Fruit fly (Drosophila melanogaster) whole organism: ENCODE measurements around the gene sac.

Experiments
- CG8478 ChIP-seq: fragments of >200 bp; optimal IDR thresholded peaks from 2 replicates; lab custom pipeline; 2018; ENCODE audit warnings: inconsistent platforms
- Dll ChIP-seq: fragments of >200 bp; optimal IDR thresholded peaks from 2 replicates; lab custom pipeline; 2017
- EcR ChIP-seq, 2 experiments: fragments of >200 bp; optimal IDR thresholded peaks; 2 replicates each; lab custom pipeline; 2017; ENCODE audit warnings: missing biosample characterization in 2 of 2, missing genetic modification characterization in 2 of 2, missing genetic modification reagents in 2 of 2
- pan ChIP-seq: fragments of >200 bp; optimal IDR thresholded peaks from 2 replicates; lab custom pipeline; 2017
- psq ChIP-seq: fragments of >200 bp; optimal IDR thresholded peaks from 2 replicates; lab custom pipeline; 2017
- usp ChIP-seq: fragments of >200 bp; optimal IDR thresholded peaks from 2 replicates; lab custom pipeline; 2017; ENCODE audit warnings: missing biosample characterization, missing genetic modification characterization, mixed read lengths

sac gene

DNA sequence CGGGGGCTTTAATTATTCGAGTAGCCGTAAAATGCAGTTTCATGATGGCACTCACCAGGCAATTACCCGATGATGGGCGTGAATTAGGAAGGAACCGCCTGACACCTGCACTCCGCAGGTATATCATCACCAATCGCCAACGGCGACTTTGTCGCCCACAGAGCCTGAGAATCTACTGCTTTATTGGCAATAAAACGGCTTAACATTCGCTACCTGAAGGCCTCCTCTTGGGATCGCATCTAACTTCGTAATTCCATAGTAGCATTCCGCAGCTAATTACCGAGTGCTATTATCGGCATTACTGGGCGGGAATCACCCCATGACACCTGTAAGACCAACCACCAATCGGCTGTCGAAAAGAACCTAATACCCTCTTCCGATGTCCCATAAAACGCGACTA, 22.3 kb upstream of the sac start:
- TF ChIP-seq CG8478, result no peak
- TF ChIP-seq usp (GFP tag; lab: Kevin White, UChicago), result no peak
- TF ChIP-seq psq (lab: Kevin White, UChicago), result no peak
- TF ChIP-seq pan, result no peak
- TF ChIP-seq Dll (lab: Kevin White, UChicago), result no peak
- no peak for TF ChIP-seq EcR (GFP tag; optimal IDR thresholded peaks at IDR 0.05; lab: Kevin White, UChicago)

DNA sequence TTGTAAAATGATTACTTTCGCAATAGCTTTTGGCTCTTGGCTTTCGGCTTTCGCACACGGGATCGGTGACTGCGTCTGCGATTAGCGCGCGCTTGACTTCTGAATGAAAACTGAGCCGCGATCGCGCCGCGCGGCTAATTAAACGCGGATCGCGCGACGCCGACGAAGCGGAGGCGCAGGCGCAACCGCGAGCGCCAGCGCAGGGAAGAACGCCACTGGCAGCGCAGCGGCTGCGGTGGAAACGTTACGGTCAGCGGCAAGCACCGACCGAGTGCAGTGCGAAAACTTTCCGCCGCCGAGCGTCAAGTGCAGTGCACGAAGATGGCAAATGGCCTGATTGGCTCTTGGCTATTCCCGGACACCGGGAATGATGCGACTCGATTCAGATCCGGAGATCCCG, 17.8 kb upstream of the sac start, which contains the start of gene CG31522:
Gene CG31522, minus strand, starts transcription at position 101 of the 400 bp plus-strand sequence.
- no peak for TF ChIP-seq usp (GFP tag; lab: Kevin White, UChicago)
- no peak for TF ChIP-seq pan
- no peak for TF ChIP-seq EcR (GFP tag; optimal IDR thresholded peaks at IDR 0.05; lab: Kevin White, UChicago)
- no peak for TF ChIP-seq Dll (lab: Kevin White, UChicago)
- no peak for TF ChIP-seq CG8478
- no peak for TF ChIP-seq psq (lab: Kevin White, UChicago)

DNA sequence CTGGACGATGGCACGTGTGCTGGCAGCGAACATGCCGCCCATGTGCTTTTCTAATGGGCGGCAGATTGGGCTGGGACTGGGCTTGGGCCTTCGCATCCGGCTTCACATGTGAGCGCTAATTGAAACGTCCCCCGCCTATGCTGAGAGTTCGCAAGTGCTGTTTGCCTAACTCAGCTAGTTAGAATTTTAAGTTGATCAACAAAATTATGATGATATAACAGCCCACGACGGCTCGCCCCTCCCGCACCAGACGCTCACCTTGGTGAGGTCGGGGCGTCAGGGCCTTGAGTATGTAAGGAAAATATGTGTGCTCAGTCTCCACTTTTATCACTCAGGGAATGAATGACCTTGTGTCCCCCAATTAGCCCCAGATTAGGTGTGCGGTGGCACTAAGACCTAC, 13.7 kb upstream of the sac start:
- TF ChIP-seq Dll (lab: Kevin White, UChicago) (no peak), pan (no peak), usp (GFP tag; lab: Kevin White, UChicago) (no peak), psq (lab: Kevin White, UChicago) (no peak), CG8478 (no peak), EcR (GFP tag; optimal IDR thresholded peaks at IDR 0.05; lab: Kevin White, UChicago) (no peak)

DNA sequence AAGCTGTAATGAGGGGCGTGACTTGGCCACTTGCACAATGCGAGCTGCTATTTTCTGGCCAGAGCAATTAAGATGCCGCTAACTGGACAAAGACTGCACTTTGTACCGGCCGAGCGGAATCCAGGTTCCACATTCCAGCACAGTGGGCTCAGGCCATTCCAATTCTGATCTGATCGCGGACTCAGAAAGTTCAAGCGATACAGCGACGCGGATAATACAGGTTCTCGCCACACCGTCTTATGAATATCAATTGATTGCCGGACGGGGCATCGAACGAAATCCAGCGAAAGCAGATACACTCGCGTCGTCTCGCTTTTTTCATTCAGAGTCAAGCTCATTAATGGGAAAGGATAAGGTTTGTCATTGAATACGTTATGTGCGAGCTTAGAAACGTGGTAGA, 11.7 kb upstream of the sac start:
- TF ChIP-seq CG8478 (no peak), psq (lab: Kevin White, UChicago) (no peak), Dll (lab: Kevin White, UChicago) (no peak), usp (GFP tag; lab: Kevin White, UChicago) (no peak), EcR (GFP tag; optimal IDR thresholded peaks at IDR 0.05; lab: Kevin White, UChicago) (no peak), pan (no peak)

DNA sequence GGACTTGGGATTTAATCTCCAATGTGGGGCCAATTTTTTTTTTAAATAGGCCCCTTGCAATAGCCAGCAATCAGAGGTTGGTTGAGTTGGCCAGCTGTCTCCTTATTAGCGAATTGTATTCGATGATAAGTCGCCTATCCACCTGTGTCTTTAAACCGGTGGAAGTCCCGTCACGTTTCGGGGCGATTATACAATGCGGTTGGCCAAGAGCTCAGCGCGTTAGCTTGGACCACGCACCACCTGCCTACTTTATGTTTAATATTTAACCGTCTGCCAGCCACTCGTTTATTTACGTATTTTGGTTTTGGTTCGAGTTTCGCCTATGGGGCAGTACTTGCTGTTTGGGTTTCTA, 9.9 kb upstream of the sac start:
- no peak for TF ChIP-seq EcR (GFP tag; optimal IDR thresholded peaks at IDR 0.05; lab: Kevin White, UChicago)
- TF ChIP-seq pan, result no peak
- TF ChIP-seq usp (GFP tag; lab: Kevin White, UChicago), result no peak
- TF ChIP-seq Dll (lab: Kevin White, UChicago), result no peak
- TF ChIP-seq CG8478, result no peak
- no peak for TF ChIP-seq psq (lab: Kevin White, UChicago)

DNA sequence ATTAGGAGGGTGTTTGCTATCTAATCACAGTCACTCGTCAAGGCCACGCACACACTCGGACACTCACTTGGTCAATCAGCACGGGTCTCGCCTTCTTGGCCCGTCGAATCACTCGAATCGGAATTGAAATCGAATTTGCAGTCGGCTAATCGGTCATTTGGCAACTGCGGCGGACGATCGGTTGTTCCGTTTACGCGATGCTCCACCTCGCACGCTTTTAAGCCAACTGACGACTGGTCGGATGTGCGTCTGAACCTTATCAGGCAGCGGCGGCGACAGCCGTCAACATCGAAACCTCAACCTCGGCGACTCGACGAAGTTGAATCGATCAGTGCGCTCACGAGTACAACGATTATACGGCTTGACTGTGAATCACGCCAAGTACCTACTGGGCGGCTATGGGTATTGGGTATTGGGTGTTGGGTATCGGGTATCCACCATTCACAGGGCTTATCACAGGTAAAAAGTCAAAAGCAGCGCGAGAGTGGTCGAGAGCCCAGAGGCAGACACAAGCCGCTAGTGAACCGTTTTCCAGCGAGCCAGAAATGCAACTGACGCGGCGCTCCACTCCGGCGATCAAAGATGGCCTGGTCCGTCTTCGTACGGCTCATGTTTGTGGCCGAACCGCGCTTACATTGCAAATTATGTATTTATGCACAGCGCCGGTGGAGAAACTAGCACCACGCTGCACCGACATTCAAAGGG, 9.4 kb upstream of the sac start:
- TF ChIP-seq psq (lab: Kevin White, UChicago) (no peak), pan (no peak), CG8478 (no peak), EcR (GFP tag; optimal IDR thresholded peaks at IDR 0.05; lab: Kevin White, UChicago) (no peak), usp (GFP tag; lab: Kevin White, UChicago) (no peak), Dll (lab: Kevin White, UChicago) (no peak)

DNA sequence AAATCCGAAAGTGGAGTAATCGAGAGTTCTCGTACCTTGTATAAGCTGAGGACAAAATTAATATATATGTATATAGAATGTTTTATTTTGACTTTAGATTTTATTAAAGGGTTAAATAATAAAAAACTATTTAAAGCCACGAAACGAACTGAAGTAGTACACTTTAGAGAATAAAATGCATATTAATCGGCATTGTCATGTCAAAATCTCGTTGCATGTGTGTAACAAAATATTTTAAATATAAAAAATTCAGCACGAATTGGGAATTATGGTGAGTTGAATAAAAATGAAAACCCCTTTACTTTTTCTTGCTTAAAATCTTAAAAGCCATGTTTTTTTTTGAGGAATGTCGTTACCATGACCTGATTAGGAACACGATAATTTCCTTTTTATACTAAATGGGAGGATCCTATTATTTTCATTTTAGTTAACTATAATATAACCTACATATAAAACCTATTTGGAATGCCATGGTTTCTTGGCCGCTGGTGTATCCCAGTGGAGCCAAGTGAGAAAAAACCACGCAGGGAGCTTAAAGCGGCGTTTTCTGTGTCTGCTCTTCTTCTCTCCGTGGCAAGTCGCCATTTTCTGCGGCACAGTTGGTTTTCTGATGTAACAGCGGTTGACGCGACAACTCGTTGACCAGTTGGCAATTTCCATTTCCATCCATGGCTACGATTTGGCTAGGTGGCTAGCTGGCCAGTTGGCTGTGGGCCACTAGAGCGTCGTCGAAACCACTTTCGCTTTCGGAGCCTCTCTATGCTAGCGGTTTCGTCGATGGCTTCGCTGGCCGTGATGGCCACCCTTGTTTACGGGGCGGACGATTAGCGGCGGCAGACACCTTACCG, 8.5 kb upstream of the sac start:
- TF ChIP-seq EcR (GFP tag; optimal IDR thresholded peaks at IDR 0.05; lab: Kevin White, UChicago), result no peak
- TF ChIP-seq usp (GFP tag; lab: Kevin White, UChicago), result no peak
- no peak for TF ChIP-seq pan
- TF ChIP-seq CG8478, result no peak
- no peak for TF ChIP-seq psq (lab: Kevin White, UChicago)
- TF ChIP-seq Dll (lab: Kevin White, UChicago), result no peak

DNA sequence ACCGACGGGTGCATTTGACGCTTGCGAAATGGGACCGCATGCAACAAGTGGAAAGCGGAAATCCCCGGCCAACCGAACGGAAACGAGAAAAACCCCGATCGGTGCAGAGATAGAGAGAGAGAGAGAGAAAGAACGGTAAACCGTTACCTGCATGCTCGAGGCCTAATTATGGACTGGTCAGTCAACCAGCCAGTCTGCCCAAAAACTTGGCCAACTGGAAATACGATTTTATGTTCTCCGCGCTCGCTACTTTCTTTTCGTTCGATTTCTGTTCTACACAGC, 8.0 kb upstream of the sac start:
- TF ChIP-seq Dll (lab: Kevin White, UChicago) (no peak), EcR (GFP tag; optimal IDR thresholded peaks at IDR 0.05; lab: Kevin White, UChicago) (peak in 1 of 2 experiments; percentile 0)

DNA sequence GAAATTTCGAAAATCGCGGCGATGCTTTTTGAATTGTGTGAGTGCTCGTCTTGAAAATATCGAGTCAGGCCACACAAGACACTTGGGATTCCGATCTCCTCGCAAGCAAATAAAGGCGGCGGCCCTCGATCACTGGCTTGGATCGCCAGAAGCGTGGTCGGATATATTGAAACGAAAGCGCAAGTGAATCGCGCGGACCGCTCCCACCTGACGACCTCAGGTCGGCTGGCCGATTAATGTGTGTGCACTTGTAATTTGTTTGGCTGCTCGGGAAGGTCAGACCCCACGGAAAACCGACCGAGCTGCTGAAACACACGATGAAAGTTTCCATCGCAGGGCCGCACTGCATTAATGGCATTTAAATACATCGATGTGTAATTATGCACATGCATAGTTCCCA, 5.2 kb upstream of the sac start:
- no peak for TF ChIP-seq Dll (lab: Kevin White, UChicago)
- TF ChIP-seq CG8478, result no peak
- TF ChIP-seq pan, result no peak

DNA sequence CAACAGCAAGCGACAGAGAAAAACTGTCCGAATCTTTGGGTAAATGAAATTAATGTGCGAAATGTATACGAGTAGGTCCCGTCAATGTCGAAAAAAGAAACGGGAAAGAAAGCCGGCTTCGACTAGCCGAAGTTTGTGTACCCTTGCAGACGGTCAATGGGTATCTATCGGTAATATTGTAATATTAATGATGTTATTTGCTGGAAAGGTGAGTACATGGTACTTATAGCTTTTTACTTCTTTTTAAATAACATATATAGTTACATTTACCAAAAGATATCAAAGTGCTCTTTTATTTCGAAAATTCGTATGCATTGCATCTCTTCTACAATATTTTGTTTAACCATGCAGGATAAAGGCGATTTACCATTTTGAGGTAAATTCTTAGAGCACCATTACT, 4.6 kb upstream of the sac start:
- TF ChIP-seq CG8478, result no peak
- TF ChIP-seq pan, result no peak
- TF ChIP-seq usp (GFP tag; lab: Kevin White, UChicago), result no peak
- TF ChIP-seq Dll (lab: Kevin White, UChicago), result no peak
- TF ChIP-seq EcR (GFP tag; optimal IDR thresholded peaks at IDR 0.05; lab: Kevin White, UChicago), result no peak
- TF ChIP-seq psq (lab: Kevin White, UChicago), result no peak

DNA sequence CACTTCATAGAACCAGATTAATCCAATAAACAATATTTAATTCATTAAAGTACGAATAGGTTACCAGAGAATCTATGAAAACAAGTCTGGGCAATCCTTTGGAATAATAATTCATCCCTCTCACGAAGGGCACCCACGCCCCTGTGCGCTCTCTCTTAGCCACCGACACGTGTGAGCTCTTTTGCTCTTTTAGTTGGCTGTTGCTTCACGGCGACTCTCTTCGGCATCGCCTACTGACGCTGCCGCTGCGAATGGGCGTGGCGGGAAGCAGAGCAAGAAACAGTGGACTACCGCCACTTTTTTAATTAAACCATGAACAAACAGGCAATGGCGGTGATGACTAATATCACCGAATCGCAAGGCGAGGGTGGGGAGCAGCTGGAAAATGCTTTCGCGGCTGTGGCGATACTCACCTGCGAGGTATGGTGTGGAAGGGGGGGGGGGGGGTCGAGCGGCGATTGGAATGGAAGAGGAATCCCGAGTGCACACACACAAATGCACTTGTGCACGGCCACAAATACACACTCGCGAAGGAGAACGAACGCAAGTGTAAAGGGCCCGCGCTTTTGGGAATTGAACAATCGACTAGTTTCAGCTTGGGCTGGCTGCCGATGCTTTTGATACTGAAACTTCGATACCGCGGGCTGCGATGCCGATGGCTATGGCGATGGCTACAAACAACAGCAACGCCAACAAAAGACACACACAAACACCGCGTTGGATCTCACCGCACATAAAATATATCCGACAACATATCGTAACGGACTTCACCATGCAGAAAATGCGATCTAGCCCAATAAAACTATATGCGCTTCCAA, 2.2 kb upstream of the sac start:
- no peak for TF ChIP-seq psq (lab: Kevin White, UChicago)
- TF ChIP-seq pan, result no peak
- TF ChIP-seq Dll (lab: Kevin White, UChicago), result peak; percentile 81
- no peak for TF ChIP-seq usp (GFP tag; lab: Kevin White, UChicago)
- no peak for TF ChIP-seq CG8478
- no peak for TF ChIP-seq EcR (GFP tag; optimal IDR thresholded peaks at IDR 0.05; lab: Kevin White, UChicago)
